Worm (Caenorhabditis elegans): ENCODE measurements around the gene dyf-6.

- TF ChIP-seq nhr-28 (tag; optimal IDR thresholded peaks at IDR 0.05), result no peak
- TF ChIP-seq nhr-76 (tag; optimal IDR thresholded peaks at IDR 0.05), result no peak
Measured at ce11 chrX:10340986-10341385, 45.3 kb downstream of the dyf-6 start, which contains the start of gene R07E3.1.

Data from whole organism, mixed stage, embryonic.